Fruit fly (Drosophila melanogaster) S2 (cell line): Measurements from ENCODE around the gene CG6659.

Experiments used
- CG8478 ChIP-seq: fragments of >200 bp; optimal IDR thresholded peaks from 2 replicates; lab custom pipeline; 2018
- CTCF ChIP-seq, 2 experiments: fragments of >200 bp; optimal IDR thresholded peaks; 2 replicates each; lab custom pipeline; 2018

dm6 chrX:18618122-18618521, 39.0 kb downstream of the CG6659 start:
- TF ChIP-seq CTCF (optimal IDR thresholded peaks at IDR 0.05; lab: Kevin White, UChicago) (no peak), CG8478 (lab: Kevin White, UChicago) (no peak)
